Fruit fly (Drosophila melanogaster) whole organism, pupa: ENCODE data around the gene CG7992.

Experiments used
- CG10348 ChIP-seq: fragments of 200-800 bp; sonication (Bioruptor generic); IDR thresholded peaks from 2 replicates; pipeline ENCODE4 v1.3.6; 2022; ENCODE audit warnings: missing biosample characterization, missing genetic modification characterization
- CG12605 ChIP-seq: fragments of 200-800 bp; sonication (Bioruptor generic); IDR thresholded peaks from 2 replicates; pipeline ENCODE4 v1.3.6; 2022; ENCODE audit warnings: missing biosample characterization, missing genetic modification characterization
- CG14655 ChIP-seq: fragments of 200-800 bp; sonication (Bioruptor generic); optimal IDR thresholded peaks from 3 replicates; lab custom pipeline; 2017; ENCODE audit warnings: mild to moderate bottlenecking, missing biosample characterization, missing genetic modification reagents, missing genetic modification characterization
- CG17806 ChIP-seq: fragments of 200-800 bp; sonication (Bioruptor generic); optimal IDR thresholded peaks from 2 replicates; lab custom pipeline; 2018; ENCODE audit warnings: missing biosample characterization, mild to moderate bottlenecking, missing genetic modification characterization, moderate library complexity
- CG4496 ChIP-seq: fragments of 200-800 bp; sonication (Bioruptor generic); IDR thresholded peaks from 3 replicates; pipeline ENCODE4 v1.3.6; 2022; ENCODE audit warnings: missing biosample characterization, missing genetic modification characterization
- CG8159 ChIP-seq: fragments of 200-800 bp; sonication (Bioruptor generic); optimal IDR thresholded peaks from 3 replicates; lab custom pipeline; 2018; ENCODE audit warnings: missing biosample characterization, mild to moderate bottlenecking, missing genetic modification characterization, moderate library complexity
- CG9948 ChIP-seq: fragments of 200-800 bp; sonication (Bioruptor generic); optimal IDR thresholded peaks from 2 replicates; lab custom pipeline; 2018; ENCODE audit warnings: missing biosample characterization, mild to moderate bottlenecking, missing genetic modification characterization, moderate library complexity
- EcR ChIP-seq: fragments of 200-800 bp; sonication (Bioruptor generic); optimal IDR thresholded peaks from 3 replicates; lab custom pipeline; 2019; ENCODE audit warnings: missing biosample characterization, missing genetic modification characterization, mild to moderate bottlenecking, moderate library complexity, missing genetic modification reagents
- Ets98B ChIP-seq: fragments of 200-800 bp; sonication (Bioruptor generic); IDR thresholded peaks from 2 replicates; pipeline ENCODE4 v1.3.6; 2022; ENCODE audit warnings: missing biosample characterization, missing genetic modification characterization
- Pif1A ChIP-seq: fragments of 200-800 bp; sonication (Bioruptor generic); optimal IDR thresholded peaks from 3 replicates; lab custom pipeline; 2016; ENCODE audit warnings: missing biosample characterization, missing genetic modification characterization
- Snoo ChIP-seq: fragments of 200-800 bp; sonication (Bioruptor generic); optimal IDR thresholded peaks from 3 replicates; lab custom pipeline; 2017; ENCODE audit warnings: missing biosample characterization, mild to moderate bottlenecking, missing genetic modification characterization, inconsistent platforms
- gl ChIP-seq: fragments of 200-800 bp; sonication (Bioruptor generic); optimal IDR thresholded peaks from 2 replicates; lab custom pipeline; 2018; ENCODE audit warnings: missing biosample characterization, mild to moderate bottlenecking, missing genetic modification characterization
- rn ChIP-seq: fragments of 200-800 bp; sonication (Bioruptor generic); IDR thresholded peaks from 2 replicates; pipeline ENCODE4 v1.3.6; 2022; ENCODE audit warnings: missing biosample characterization, missing genetic modification characterization

DNA sequence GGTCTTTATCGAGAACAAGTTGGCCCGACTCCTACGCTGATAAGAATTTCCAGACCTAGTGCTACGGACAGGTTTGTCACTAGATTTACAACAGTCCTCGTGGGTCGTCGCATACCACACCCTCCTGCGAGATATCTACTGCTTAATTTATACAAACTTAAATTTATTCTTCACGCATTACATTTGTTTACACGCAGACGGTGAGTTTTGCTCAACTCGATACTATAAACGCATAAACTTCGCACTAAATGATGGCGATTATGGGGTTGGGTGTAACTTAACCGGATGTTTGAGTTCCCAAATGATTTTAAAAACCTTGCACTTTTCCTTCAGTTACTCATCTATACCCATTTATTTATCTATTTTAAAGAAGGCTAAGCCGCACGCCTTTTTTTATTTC lies 33.6 kb upstream of the CG7992 start:
- TF ChIP-seq CG14655 (GFP tag; lab: Kevin White, UChicago) (no peak), EcR (GFP tag; lab: Kevin White, UChicago) (no peak), CG4496 (GFP tag; lab: Robert Waterston, UW) (no peak), CG12605 (GFP tag; lab: Robert Waterston, UW) (no peak), CG17806 (tag; lab: Kevin White, UChicago) (no peak), rn (GFP tag; lab: Robert Waterston, UW) (no peak), CG8159 (tag; lab: Kevin White, UChicago) (no peak), CG9948 (tag; lab: Kevin White, UChicago) (no peak), gl (no peak), CG10348 (GFP tag; lab: Robert Waterston, UW) (no peak), Snoo (tag; lab: Kevin White, UChicago) (no peak), Ets98B (GFP tag; lab: Robert Waterston, UW) (no peak), Pif1A (GFP tag; lab: Kevin White, UChicago) (no peak)
